Fruit fly (Drosophila melanogaster) whole organism, adult: ENCODE results near the gene CG1910.

Experiments used
- CG12768 ChIP-seq: fragments of 200-800 bp; sonication (Bioruptor generic); optimal IDR thresholded peaks from 2 replicates; lab custom pipeline; 2017; ENCODE audit warnings: missing biosample characterization, missing genetic modification characterization, mild to moderate bottlenecking, moderate library complexity, missing genetic modification reagents
- CG14711 ChIP-seq: fragments of 200-800 bp; sonication (Bioruptor generic); optimal IDR thresholded peaks from 2 replicates; lab custom pipeline; 2018; ENCODE audit warnings: missing biosample characterization, mild to moderate bottlenecking, missing genetic modification characterization, moderate library complexity
- CG33017 ChIP-seq: fragments of 200-800 bp; sonication (Bioruptor generic); optimal IDR thresholded peaks from 2 replicates; lab custom pipeline; 2018; ENCODE audit warnings: missing biosample characterization, mild to moderate bottlenecking, missing genetic modification characterization, moderate library complexity
- CG5204 ChIP-seq: fragments of 200-800 bp; sonication (Bioruptor generic); optimal IDR thresholded peaks from 2 replicates; lab custom pipeline; 2016; ENCODE audit warnings: missing biosample characterization, missing genetic modification characterization
- Clk ChIP-seq: fragments of 200-800 bp; sonication (Bioruptor generic); optimal IDR thresholded peaks from 2 replicates; lab custom pipeline; 2017; ENCODE audit warnings: missing biosample characterization, missing genetic modification characterization
- Mnt ChIP-seq: fragments of 200-800 bp; sonication (Bioruptor generic); optimal IDR thresholded peaks from 2 replicates; lab custom pipeline; 2016; ENCODE audit warnings: missing biosample characterization, mild to moderate bottlenecking, missing genetic modification characterization
- cic ChIP-seq: fragments of 200-800 bp; sonication (Bioruptor generic); optimal IDR thresholded peaks from 2 replicates; lab custom pipeline; 2017; ENCODE audit warnings: missing biosample characterization, mild to moderate bottlenecking, missing genetic modification characterization, moderate library complexity
- cnc ChIP-seq, 2 experiments: fragments of >200 bp; optimal IDR thresholded peaks; 2 replicates each; lab custom pipeline; 2017
- kay ChIP-seq: fragments of 200-800 bp; sonication (Bioruptor generic); peaks from one replicate; lab custom pipeline; 2016; ENCODE audit warnings: missing biosample characterization, missing genetic modification characterization, borderline replicate concordance
- ovo ChIP-seq: fragments of 200-800 bp; sonication (Bioruptor generic); optimal IDR thresholded peaks from 2 replicates; lab custom pipeline; 2016; ENCODE audit warnings: missing biosample characterization, missing genetic modification characterization
- tj ChIP-seq: fragments of 200-800 bp; sonication (Bioruptor generic); optimal IDR thresholded peaks from 3 replicates; lab custom pipeline; 2017; ENCODE audit warnings: missing biosample characterization, mild to moderate bottlenecking, missing genetic modification characterization, moderate library complexity
- toe ChIP-seq: fragments of 200-800 bp; sonication (Bioruptor generic); optimal IDR thresholded peaks from 2 replicates; lab custom pipeline; 2016; ENCODE audit warnings: missing biosample characterization, missing genetic modification characterization

dm6 chr3R:31720112-31720511 lies 27.3 kb upstream of the CG1910 start:
- no peak for TF ChIP-seq cic (GFP tag; lab: Kevin White, UChicago)
- TF ChIP-seq CG33017 (tag; lab: Kevin White, UChicago), result no peak
- TF ChIP-seq CG5204 (GFP tag; lab: Kevin White, UChicago), result no peak
- no peak for TF ChIP-seq CG12768 (GFP tag; lab: Kevin White, UChicago)
- TF ChIP-seq Clk (GFP tag; lab: Kevin White, UChicago), result no peak
- TF ChIP-seq toe, result no peak
- TF ChIP-seq tj (GFP tag; lab: Kevin White, UChicago), result no peak
- no peak for TF ChIP-seq CG14711
- no peak for TF ChIP-seq ovo
- no peak for TF ChIP-seq cnc (optimal IDR thresholded peaks at IDR 0.05; lab: Kevin White, UChicago)
- no peak for TF ChIP-seq kay
- no peak for TF ChIP-seq Mnt (GFP tag; lab: Kevin White, UChicago)
